Fruit fly (Drosophila melanogaster) whole organism, embryonic: ENCODE measurements around the gene CG5850.

ENCODE experiments used
- BEAF-32 ChIP-seq: fragments of 200-800 bp; sonication (Bioruptor generic); optimal IDR thresholded peaks from 3 replicates; lab custom pipeline; 2017; ENCODE audit warnings: missing biosample characterization, missing genetic modification characterization, mild to moderate bottlenecking, moderate library complexity, missing genetic modification reagents
- CG10209 ChIP-seq: fragments of 200-800 bp; sonication (Bioruptor generic); optimal IDR thresholded peaks from 3 replicates; lab custom pipeline; 2017; ENCODE audit warnings: missing biosample characterization, mild to moderate bottlenecking, missing genetic modification characterization, missing genetic modification reagents
- CG1024 ChIP-seq: fragments of 200-800 bp; sonication (Bioruptor generic); IDR thresholded peaks from 2 replicates; pipeline ENCODE4 v1.3.6; 2022; ENCODE audit warnings: missing biosample characterization, missing genetic modification characterization
- CG11696 ChIP-seq: fragments of 200-800 bp; sonication (Bioruptor generic); IDR thresholded peaks from 2 replicates; pipeline ENCODE4 v1.3.6; 2022; ENCODE audit warnings: missing biosample characterization, missing genetic modification characterization
- CG1233 ChIP-seq: fragments of 200-800 bp; sonication (Bioruptor generic); optimal IDR thresholded peaks from 4 replicates; lab custom pipeline; 2018; ENCODE audit warnings: missing biosample characterization, mild to moderate bottlenecking, missing genetic modification characterization
- CG13123 ChIP-seq: fragments of 200-800 bp; sonication (Bioruptor generic); optimal IDR thresholded peaks from 2 replicates; lab custom pipeline; 2016; ENCODE audit warnings: missing biosample characterization, missing genetic modification characterization
- CG13894 ChIP-seq: fragments of 200-800 bp; sonication (Bioruptor generic); optimal IDR thresholded peaks from 3 replicates; lab custom pipeline; 2018; ENCODE audit warnings: missing biosample characterization, mild to moderate bottlenecking, missing genetic modification characterization, moderate library complexity
- CG14965 ChIP-seq: fragments of 200-800 bp; sonication (Bioruptor generic); optimal IDR thresholded peaks from 2 replicates; lab custom pipeline; 2016; ENCODE audit warnings: missing biosample characterization, missing genetic modification characterization, borderline replicate concordance
- CG17568 ChIP-seq: fragments of 200-800 bp; sonication (Bioruptor generic); optimal IDR thresholded peaks from 2 replicates; lab custom pipeline; 2018; ENCODE audit warnings: missing biosample characterization, mild to moderate bottlenecking, missing genetic modification characterization, moderate library complexity
- CG1832 ChIP-seq: fragments of 200-800 bp; sonication (Bioruptor generic); optimal IDR thresholded peaks from 2 replicates; lab custom pipeline; 2017; ENCODE audit warnings: missing biosample characterization, mild to moderate bottlenecking, missing genetic modification characterization, inconsistent platforms
- CG33213 ChIP-seq: fragments of 200-800 bp; sonication (Bioruptor generic); optimal IDR thresholded peaks from 3 replicates; lab custom pipeline; 2016; ENCODE audit warnings: missing biosample characterization, missing genetic modification characterization
- CG33557 ChIP-seq: fragments of 200-800 bp; sonication (Bioruptor generic); optimal IDR thresholded peaks from 2 replicates; lab custom pipeline; 2019; ENCODE audit warnings: missing biosample characterization, mild to moderate bottlenecking, missing genetic modification characterization, moderate library complexity
- CG43689 ChIP-seq: fragments of 200-800 bp; sonication (Bioruptor generic); IDR thresholded peaks from 2 replicates; pipeline ENCODE4 v1.3.6; 2022; ENCODE audit warnings: missing biosample characterization, missing genetic modification characterization
- CG6175 ChIP-seq: fragments of 200-800 bp; sonication (Bioruptor generic); IDR thresholded peaks from 3 replicates; pipeline ENCODE4 v1.3.6; 2022; ENCODE audit warnings: missing biosample characterization, missing genetic modification characterization
- CG6791 ChIP-seq: fragments of 200-800 bp; sonication (Bioruptor generic); IDR thresholded peaks from 3 replicates; pipeline ENCODE4 v1.3.6; 2022; ENCODE audit warnings: missing biosample characterization, missing genetic modification characterization; ENCODE audit not compliant: partially characterized antibody
- CG7372 ChIP-seq: fragments of 200-800 bp; sonication (Bioruptor generic); IDR thresholded peaks from 2 replicates; pipeline ENCODE4 v1.3.6; 2022; ENCODE audit warnings: missing biosample characterization, missing genetic modification characterization
- CG8089 ChIP-seq: fragments of 200-800 bp; sonication (Bioruptor generic); optimal IDR thresholded peaks from 3 replicates; lab custom pipeline; 2016; ENCODE audit warnings: missing biosample characterization, missing genetic modification characterization
- CG9797 ChIP-seq: fragments of 200-800 bp; sonication (Bioruptor generic); optimal IDR thresholded peaks from 3 replicates; lab custom pipeline; 2018; ENCODE audit warnings: missing biosample characterization, mild to moderate bottlenecking, missing genetic modification characterization
- CHES-1-like ChIP-seq: fragments of 200-800 bp; sonication (Bioruptor generic); optimal IDR thresholded peaks from 2 replicates; lab custom pipeline; 2016; ENCODE audit warnings: missing biosample characterization, missing genetic modification characterization
- Chrac-16 ChIP-seq: fragments of 200-800 bp; sonication (Bioruptor generic); optimal IDR thresholded peaks from 3 replicates; lab custom pipeline; 2016; ENCODE audit warnings: missing biosample characterization, missing genetic modification characterization
- CkIIα-i1 ChIP-seq: fragments of 200-800 bp; sonication (Bioruptor generic); IDR thresholded peaks from 2 replicates; pipeline ENCODE4 v1.3.6; 2022; ENCODE audit warnings: missing biosample characterization, missing genetic modification characterization
- Doc2 ChIP-seq: fragments of 200-800 bp; sonication (Bioruptor generic); IDR thresholded peaks from 2 replicates; pipeline ENCODE4 v1.3.6; 2022; ENCODE audit warnings: missing biosample characterization, missing genetic modification characterization
- GATAe ChIP-seq: fragments of 200-800 bp; sonication (Bioruptor generic); conservative IDR thresholded peaks from 2 replicates; pipeline ENCODE4 v1.3.6; 2022; ENCODE audit warnings: missing biosample characterization, missing genetic modification characterization
- Gsc ChIP-seq: fragments of 200-800 bp; sonication (Bioruptor generic); IDR thresholded peaks from 2 replicates; pipeline ENCODE4 v1.3.6; 2022; ENCODE audit warnings: missing biosample characterization, missing genetic modification characterization
- HLH54F ChIP-seq: fragments of 200-800 bp; sonication (Bioruptor generic); optimal IDR thresholded peaks from 3 replicates; lab custom pipeline; 2016; ENCODE audit warnings: missing biosample characterization, missing genetic modification characterization
- Hmx ChIP-seq: fragments of 200-800 bp; sonication (Bioruptor generic); optimal IDR thresholded peaks from 2 replicates; lab custom pipeline; 2016; ENCODE audit warnings: missing biosample characterization, missing genetic modification characterization
- MTF-1 ChIP-seq: fragments of 200-800 bp; sonication (Bioruptor generic); optimal IDR thresholded peaks from 2 replicates; lab custom pipeline; 2018; ENCODE audit warnings: missing biosample characterization, mild to moderate bottlenecking, missing genetic modification characterization, borderline replicate concordance
- Mes4 ChIP-seq: fragments of 200-800 bp; sonication (Bioruptor generic); optimal IDR thresholded peaks from 2 replicates; lab custom pipeline; 2016; ENCODE audit warnings: missing biosample characterization, missing genetic modification characterization
- PHDP ChIP-seq: fragments of 200-800 bp; sonication (Bioruptor generic); optimal IDR thresholded peaks from 3 replicates; lab custom pipeline; 2018; ENCODE audit warnings: missing biosample characterization, mild to moderate bottlenecking, missing genetic modification characterization, moderate library complexity
- Ravus ChIP-seq: fragments of 200-800 bp; sonication (Bioruptor generic); IDR thresholded peaks from 2 replicates; pipeline ENCODE4 v1.3.6; 2022; ENCODE audit warnings: missing biosample characterization, missing genetic modification characterization
- ash1 ChIP-seq: fragments of 200-800 bp; sonication (Bioruptor generic); optimal IDR thresholded peaks from 2 replicates; lab custom pipeline; 2018; ENCODE audit warnings: missing biosample characterization, mild to moderate bottlenecking, missing genetic modification characterization
- az2 ChIP-seq: fragments of 200-800 bp; sonication (Bioruptor generic); optimal IDR thresholded peaks from 3 replicates; lab custom pipeline; 2016; ENCODE audit warnings: missing biosample characterization, missing genetic modification characterization
- bcd ChIP-seq: fragments of 200-800 bp; sonication (Bioruptor generic); optimal IDR thresholded peaks from 2 replicates; lab custom pipeline; 2017; ENCODE audit warnings: missing biosample characterization, mild to moderate bottlenecking, missing genetic modification characterization
- bigmax ChIP-seq: fragments of 200-800 bp; sonication (Bioruptor generic); optimal IDR thresholded peaks from 2 replicates; lab custom pipeline; 2018; ENCODE audit warnings: missing biosample characterization, mild to moderate bottlenecking, missing genetic modification characterization
- ci ChIP-seq: fragments of 200-800 bp; sonication (Bioruptor generic); IDR thresholded peaks from 3 replicates; pipeline ENCODE4 v1.3.6; 2022; ENCODE audit warnings: missing biosample characterization, missing genetic modification characterization
- fd96Cb ChIP-seq: fragments of 200-800 bp; sonication (Bioruptor generic); optimal IDR thresholded peaks from 2 replicates; lab custom pipeline; 2018; ENCODE audit warnings: missing biosample characterization, mild to moderate bottlenecking, missing genetic modification characterization, moderate library complexity
- gt ChIP-seq: fragments of 200-800 bp; sonication (Bioruptor generic); IDR thresholded peaks from 2 replicates; pipeline ENCODE4 v1.3.6; 2022; ENCODE audit warnings: missing biosample characterization, missing genetic modification characterization
- hb ChIP-seq: fragments of 200-800 bp; sonication (Bioruptor generic); IDR thresholded peaks from 3 replicates; pipeline ENCODE4 v1.3.6; 2022; ENCODE audit warnings: missing biosample characterization, missing genetic modification characterization; ENCODE audit not compliant: partially characterized antibody
- jing ChIP-seq: fragments of 200-800 bp; sonication (Bioruptor generic); optimal IDR thresholded peaks from 2 replicates; lab custom pipeline; 2018; ENCODE audit warnings: missing biosample characterization, mild to moderate bottlenecking, missing genetic modification characterization
- maf-S ChIP-seq: fragments of 200-800 bp; sonication (Bioruptor generic); optimal IDR thresholded peaks from 2 replicates; lab custom pipeline; 2016; ENCODE audit warnings: missing biosample characterization, missing genetic modification characterization
- nmo ChIP-seq: fragments of 200-800 bp; sonication (Bioruptor generic); optimal IDR thresholded peaks from 2 replicates; lab custom pipeline; 2018; ENCODE audit warnings: missing biosample characterization, mild to moderate bottlenecking, missing genetic modification characterization, moderate library complexity
- pb ChIP-seq: fragments of 200-800 bp; sonication (Bioruptor generic); optimal IDR thresholded peaks from 3 replicates; lab custom pipeline; 2016; ENCODE audit warnings: missing biosample characterization, missing genetic modification characterization
- pros ChIP-seq: fragments of 200-800 bp; sonication (Bioruptor generic); optimal IDR thresholded peaks from 3 replicates; lab custom pipeline; 2019; ENCODE audit warnings: missing biosample characterization, mild to moderate bottlenecking, missing genetic modification characterization, moderate library complexity
- pzg ChIP-seq: fragments of 200-800 bp; sonication (Bioruptor generic); optimal IDR thresholded peaks from 3 replicates; lab custom pipeline; 2018; ENCODE audit warnings: missing biosample characterization, mild to moderate bottlenecking, missing genetic modification characterization, moderate library complexity
- ro ChIP-seq: fragments of 200-800 bp; sonication (Bioruptor generic); IDR thresholded peaks from 2 replicates; pipeline ENCODE4 v1.3.6; 2022; ENCODE audit warnings: missing biosample characterization, missing genetic modification characterization
- salm ChIP-seq: fragments of 200-800 bp; sonication (Bioruptor generic); optimal IDR thresholded peaks from 2 replicates; lab custom pipeline; 2018; ENCODE audit warnings: missing biosample characterization, mild to moderate bottlenecking, missing genetic modification characterization
- scrt ChIP-seq: fragments of 200-800 bp; sonication (Bioruptor generic); optimal IDR thresholded peaks from 2 replicates; lab custom pipeline; 2018; ENCODE audit warnings: missing biosample characterization, mild to moderate bottlenecking, missing genetic modification characterization, moderate library complexity
- sens ChIP-seq: fragments of 200-800 bp; sonication (Bioruptor generic); peaks from one replicate; lab custom pipeline; 2016; ENCODE audit warnings: missing biosample characterization, missing genetic modification characterization
- sim ChIP-seq: fragments of 200-800 bp; sonication (Bioruptor generic); IDR thresholded peaks from 2 replicates; pipeline ENCODE4 v1.3.6; 2022; ENCODE audit warnings: missing biosample characterization, missing genetic modification characterization
- slou ChIP-seq: fragments of 200-800 bp; sonication (Bioruptor generic); optimal IDR thresholded peaks from 3 replicates; lab custom pipeline; 2016; ENCODE audit warnings: missing biosample characterization, missing genetic modification characterization
- tio ChIP-seq: fragments of 200-800 bp; sonication (Bioruptor generic); optimal IDR thresholded peaks from 2 replicates; lab custom pipeline; 2017; ENCODE audit warnings: missing biosample characterization, missing genetic modification characterization, inconsistent platforms
- trh ChIP-seq: fragments of 200-800 bp; sonication (Bioruptor generic); optimal IDR thresholded peaks from 2 replicates; lab custom pipeline; 2016; ENCODE audit warnings: missing biosample characterization, missing genetic modification characterization
- ttk ChIP-seq: fragments of 200-800 bp; sonication (Bioruptor generic); IDR thresholded peaks from 2 replicates; pipeline ENCODE4 v2.1.2; 2022; ENCODE audit warnings: missing biosample characterization, missing genetic modification characterization

CG5850 gene

dm6 chr2L:9943521-9943920, 20.2 kb downstream of the CG5850 start (continued):
- TF ChIP-seq Chrac-16 (GFP tag; lab: Kevin White, UChicago) (no peak), trh (GFP tag; lab: Kevin White, UChicago) (no peak), CG33213 (no peak), CG11696 (GFP tag; lab: Robert Waterston, UW) (no peak), ro (no peak), CG8089 (no peak), tio (no peak), CG13894 (peak; percentile 9), ttk (GFP tag; lab: Robert Waterston, UW) (no peak), CG33557 (no peak), az2 (GFP tag; lab: Kevin White, UChicago) (no peak), pb (GFP tag; lab: Kevin White, UChicago) (no peak), CG14965 (no peak), MTF-1 (GFP tag; lab: Kevin White, UChicago) (no peak), jing (no peak), CG17568 (GFP tag; lab: Kevin White, UChicago) (no peak), ci (GFP tag; lab: Robert Waterston, UW) (no peak), CG1024 (GFP tag; lab: Robert Waterston, UW) (no peak), BEAF-32 (GFP tag; lab: Kevin White, UChicago) (no peak), salm (tag; lab: Kevin White, UChicago) (no peak), Gsc (GFP tag; lab: Robert Waterston, UW) (no peak), CG9797 (no peak), pzg (no peak), HLH54F (no peak), bigmax (GFP tag; lab: Kevin White, UChicago) (no peak), CkIIα-i1 (GFP tag; lab: Robert Waterston, UW) (no peak), Hmx (GFP tag; lab: Kevin White, UChicago) (no peak), slou (GFP tag; lab: Kevin White, UChicago) (no peak), CG7372 (GFP tag; lab: Robert Waterston, UW) (no peak), maf-S (GFP tag; lab: Kevin White, UChicago) (peak; percentile 3), CG43689 (GFP tag; lab: Robert Waterston, UW) (no peak), CG10209 (no peak), scrt (GFP tag; lab: Kevin White, UChicago) (no peak), bcd (GFP tag; lab: Kevin White, UChicago) (no peak), PHDP (peak; percentile 3), Mes4 (GFP tag; lab: Kevin White, UChicago) (no peak), CG13123 (GFP tag; lab: Kevin White, UChicago) (no peak), fd96Cb (tag; lab: Kevin White, UChicago) (no peak), nmo (no peak), ash1 (GFP tag; lab: Kevin White, UChicago) (no peak), pros (GFP tag; lab: Kevin White, UChicago) (no peak), gt (no peak), hb (GFP tag; lab: Robert Waterston, UW) (no peak), sim (no peak), CHES-1-like (no peak), CG1233 (GFP tag; lab: Kevin White, UChicago) (no peak), Ravus (GFP tag; lab: Robert Waterston, UW) (no peak), Doc2 (no peak), CG1832 (GFP tag; lab: Kevin White, UChicago) (no peak), CG6175 (GFP tag; lab: Robert Waterston, UW) (no peak), GATAe (GFP tag; lab: Robert Waterston, UW) (peak; percentile 89), sens (GFP tag; lab: Kevin White, UChicago) (no peak), CG6791 (GFP tag; lab: Robert Waterston, UW) (no peak)
